Worm (Caenorhabditis elegans) whole organism, late embryonic: Measurements from ENCODE around the gene clec-88.

ENCODE experiments used
- C08G9.2 ChIP-seq: sonication (generic microtip); optimal IDR thresholded peaks from 2 replicates; lab custom pipeline; 2016; ENCODE audit warnings: mild to moderate bottlenecking, missing genetic modification characterization, moderate library complexity, missing compliant biosample characterization
- C38D4.7 ChIP-seq: fragments of 200-800 bp; sonication (Bioruptor generic); optimal IDR thresholded peaks from 2 replicates; lab custom pipeline; 2018; ENCODE audit warnings: mild to moderate bottlenecking, missing genetic modification characterization, moderate library complexity, missing compliant biosample characterization
- F13H6.1 ChIP-seq: sonication (generic microtip); optimal IDR thresholded peaks from 2 replicates; lab custom pipeline; 2016; ENCODE audit warnings: missing genetic modification characterization, missing compliant biosample characterization
- K09A11.1 ChIP-seq: sonication (generic microtip); optimal IDR thresholded peaks from 2 replicates; lab custom pipeline; 2017; ENCODE audit warnings: antibody characterized with exemption, mild to moderate bottlenecking, missing genetic modification characterization, missing compliant biosample characterization; ENCODE audit not compliant: insufficient read depth
- ahr-1 ChIP-seq: sonication (generic microtip); optimal IDR thresholded peaks from 2 replicates; lab custom pipeline; 2016; ENCODE audit warnings: missing genetic modification characterization, missing compliant biosample characterization
- ama-1 ChIP-seq: fragments of 150-350 bp; optimal IDR thresholded peaks from 2 replicates; lab custom pipeline; 2014
- ceh-14 ChIP-seq: sonication (generic microtip); optimal IDR thresholded peaks from 2 replicates; lab custom pipeline; 2016; ENCODE audit warnings: missing genotype, missing genetic modification characterization, missing compliant biosample characterization
- ceh-18 ChIP-seq: sonication (generic microtip); optimal IDR thresholded peaks from 2 replicates; lab custom pipeline; 2016; ENCODE audit warnings: missing genetic modification characterization, missing compliant biosample characterization
- ceh-19 ChIP-seq: fragments of 200-800 bp; sonication (Bioruptor generic); optimal IDR thresholded peaks from 2 replicates; lab custom pipeline; 2018; ENCODE audit warnings: mild to moderate bottlenecking, missing genetic modification characterization, missing compliant biosample characterization
- ceh-24 ChIP-seq: sonication (generic microtip); optimal IDR thresholded peaks from 2 replicates; lab custom pipeline; 2016; ENCODE audit warnings: mild to moderate bottlenecking, missing genetic modification characterization, missing compliant biosample characterization
- ceh-30 ChIP-seq: fragments of 150-350 bp; optimal IDR thresholded peaks from 2 replicates; lab custom pipeline; 2014; ENCODE audit warnings: missing biosample characterization, missing genetic modification characterization
- ceh-31 ChIP-seq: sonication (generic microtip); optimal IDR thresholded peaks from 2 replicates; lab custom pipeline; 2016; ENCODE audit warnings: missing genetic modification characterization, missing compliant biosample characterization
- ceh-45 ChIP-seq: fragments of 200-800 bp; sonication (Bioruptor generic); IDR thresholded peaks from 2 replicates; pipeline ENCODE4 v1.3.6; 2022; ENCODE audit warnings: missing genetic modification reagents, missing genetic modification characterization, missing compliant biosample characterization
- ceh-48 ChIP-seq: sonication (generic microtip); optimal IDR thresholded peaks from 2 replicates; lab custom pipeline; 2016; ENCODE audit warnings: missing genetic modification characterization, inconsistent platforms, missing compliant biosample characterization
- ceh-6 ChIP-seq: fragments of 200-800 bp; sonication (Bioruptor generic); optimal IDR thresholded peaks from 2 replicates; lab custom pipeline; 2018; ENCODE audit warnings: mild to moderate bottlenecking, missing genetic modification characterization, missing compliant biosample characterization
- ceh-9 ChIP-seq: sonication (generic microtip); optimal IDR thresholded peaks from 2 replicates; lab custom pipeline; 2016; ENCODE audit warnings: mild to moderate bottlenecking, missing genetic modification characterization, inconsistent platforms, missing compliant biosample characterization
- elt-2 ChIP-seq: sonication (generic microtip); optimal IDR thresholded peaks from 2 replicates; lab custom pipeline; 2016; ENCODE audit warnings: missing genetic modification reagents, missing genetic modification characterization, missing compliant biosample characterization
- elt-4 ChIP-seq: sonication (generic microtip); optimal IDR thresholded peaks from 2 replicates; lab custom pipeline; 2016; ENCODE audit warnings: missing genetic modification characterization, missing compliant biosample characterization
- ets-4 ChIP-seq: sonication (generic microtip); optimal IDR thresholded peaks from 2 replicates; lab custom pipeline; 2016; ENCODE audit warnings: missing genetic modification characterization, missing compliant biosample characterization
- fax-1 ChIP-seq: sonication (generic microtip); optimal IDR thresholded peaks from 2 replicates; lab custom pipeline; 2016; ENCODE audit warnings: missing genotype, missing genetic modification characterization, missing compliant biosample characterization
- fkh-6 ChIP-seq: sonication (generic microtip); optimal IDR thresholded peaks from 2 replicates; lab custom pipeline; 2016; ENCODE audit warnings: missing genetic modification characterization, missing compliant biosample characterization
- gmeb-2 ChIP-seq: sonication (generic microtip); optimal IDR thresholded peaks from 2 replicates; lab custom pipeline; 2016; ENCODE audit warnings: missing genetic modification characterization, inconsistent platforms, missing compliant biosample characterization
- hlh-15 ChIP-seq: sonication (generic microtip); optimal IDR thresholded peaks from 2 replicates; lab custom pipeline; 2016; ENCODE audit warnings: missing genetic modification characterization, missing compliant biosample characterization
- hlh-6 ChIP-seq: sonication (generic microtip); optimal IDR thresholded peaks from 2 replicates; lab custom pipeline; 2016; ENCODE audit warnings: missing genotype, missing genetic modification characterization, missing compliant biosample characterization
- lim-6 ChIP-seq: sonication (generic microtip); optimal IDR thresholded peaks from 2 replicates; lab custom pipeline; 2016; ENCODE audit warnings: missing genetic modification characterization, missing compliant biosample characterization
- nfya-1 ChIP-seq: sonication (generic microtip); optimal IDR thresholded peaks from 2 replicates; lab custom pipeline; 2017; ENCODE audit warnings: missing genetic modification characterization, mild to moderate bottlenecking, missing compliant biosample characterization, antibody characterized with exemption, moderate library complexity
- nhr-11 ChIP-seq: fragments of 150-350 bp; optimal IDR thresholded peaks from 2 replicates; lab custom pipeline; 2014; ENCODE audit warnings: missing biosample characterization, missing genetic modification characterization
- nhr-232 ChIP-seq: sonication (generic microtip); optimal IDR thresholded peaks from 2 replicates; lab custom pipeline; 2016; ENCODE audit warnings: missing genetic modification characterization, missing compliant biosample characterization
- npax-4 ChIP-seq: sonication (generic microtip); optimal IDR thresholded peaks from 2 replicates; lab custom pipeline; 2016; ENCODE audit warnings: missing genetic modification characterization, missing compliant biosample characterization
- odd-2 ChIP-seq: sonication (generic microtip); optimal IDR thresholded peaks from 2 replicates; lab custom pipeline; 2017; ENCODE audit warnings: antibody characterized with exemption, mild to moderate bottlenecking, missing genetic modification characterization, missing compliant biosample characterization
- pha-2 ChIP-seq: sonication (generic microtip); optimal IDR thresholded peaks from 2 replicates; lab custom pipeline; 2017; ENCODE audit warnings: mild to moderate bottlenecking, missing genetic modification characterization, missing compliant biosample characterization
- pros-1 ChIP-seq: fragments of 150-350 bp; optimal IDR thresholded peaks from 2 replicates; lab custom pipeline; 2014; ENCODE audit warnings: missing biosample characterization, missing genetic modification reagents, missing genetic modification characterization
- ref-2 ChIP-seq: sonication (generic microtip); optimal IDR thresholded peaks from 2 replicates; lab custom pipeline; 2016; ENCODE audit warnings: missing genetic modification characterization, missing compliant biosample characterization
- rnt-1 ChIP-seq: sonication (generic microtip); optimal IDR thresholded peaks from 2 replicates; lab custom pipeline; 2016; ENCODE audit warnings: missing genetic modification characterization, missing compliant biosample characterization
- sox-4 ChIP-seq: sonication (generic microtip); optimal IDR thresholded peaks from 2 replicates; lab custom pipeline; 2017; ENCODE audit warnings: mild to moderate bottlenecking, missing genetic modification characterization, inconsistent platforms, missing compliant biosample characterization
- syd-9 ChIP-seq: sonication (generic microtip); optimal IDR thresholded peaks from 2 replicates; lab custom pipeline; 2016; ENCODE audit warnings: mild to moderate bottlenecking, missing genetic modification characterization, moderate library complexity, missing compliant biosample characterization
- tbx-2 ChIP-seq: sonication (generic microtip); optimal IDR thresholded peaks from 2 replicates; lab custom pipeline; 2016; ENCODE audit warnings: missing genetic modification characterization, missing compliant biosample characterization
- tbx-7 ChIP-seq: sonication (generic microtip); optimal IDR thresholded peaks from 2 replicates; lab custom pipeline; 2016; ENCODE audit warnings: missing genotype, missing genetic modification characterization, missing compliant biosample characterization
- ttx-3 ChIP-seq: sonication (generic microtip); optimal IDR thresholded peaks from 2 replicates; lab custom pipeline; 2016; ENCODE audit warnings: missing genetic modification reagents, missing genetic modification characterization, missing compliant biosample characterization
- unc-3 ChIP-seq, 2 experiments: fragments of 200-800 bp in 1 of 2; sonication (Bioruptor generic) in 1 of 2; sonication (generic microtip) in 1 of 2; conservative IDR thresholded peaks in 1 of 2; optimal IDR thresholded peaks in 1 of 2; 2 replicates each; pipeline versions ENCODE4 v1.3.6 to Lab custom; 2016 to 2022; ENCODE audit warnings: missing compliant biosample characterization in 2 of 2, missing genetic modification characterization in 2 of 2, missing genetic modification reagents in 1 of 2
- unc-42 ChIP-seq: sonication (generic microtip); optimal IDR thresholded peaks from 2 replicates; lab custom pipeline; 2016; ENCODE audit warnings: missing genotype, missing genetic modification characterization, missing compliant biosample characterization
- zip-5 ChIP-seq: sonication (generic microtip); optimal IDR thresholded peaks from 2 replicates; lab custom pipeline; 2016; ENCODE audit warnings: missing genetic modification characterization, missing compliant biosample characterization
- ztf-16 ChIP-seq: sonication (generic microtip); optimal IDR thresholded peaks from 2 replicates; lab custom pipeline; 2017; ENCODE audit warnings: missing genetic modification characterization, missing compliant biosample characterization

Gene clec-88

ce11 chrII:6358905-6359304, 6.6 kb upstream of the clec-88 start, which contains the start of gene C32D5.12:
Gene C32D5.12, minus strand, starts transcription at chrII:6359005.
- TF ChIP-seq ceh-31 (tag; lab: Kevin White, UChicago) (no peak), tbx-2 (tag; lab: Kevin White, UChicago) (no peak), tbx-7 (tag; lab: Kevin White, UChicago) (no peak)
- TF ChIP-seq, all 69 proteins: peak for 0

DNA sequence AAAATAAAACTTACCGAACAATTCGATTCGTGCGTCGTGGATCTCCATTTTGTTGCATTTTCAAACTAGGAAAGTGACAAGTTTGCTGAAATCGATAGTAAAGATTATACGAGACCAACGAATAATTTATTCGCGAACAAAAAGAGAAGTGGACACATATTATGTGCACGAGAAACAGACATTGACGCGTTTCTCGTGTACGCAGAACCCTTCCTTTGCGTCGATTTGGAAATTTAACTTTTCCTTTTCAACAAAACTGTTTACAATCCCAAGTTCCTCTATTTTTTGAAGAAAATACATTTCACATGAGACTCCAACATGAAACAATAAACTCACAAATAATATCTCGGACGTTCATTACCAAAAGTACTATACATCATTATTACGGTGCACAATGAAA, 4.7 kb upstream of the clec-88 start, which contains the start of gene K10B2.4:
K10B2.4 (minus strand) TSS at position 138 of the 400 bp plus-strand sequence.
- TF ChIP-seq ceh-18 (tag; lab: Kevin White, UChicago) (peak; percentile 32), zip-5 (tag; lab: Kevin White, UChicago) (no peak), unc-42 (tag; lab: Kevin White, UChicago) (no peak), ceh-6 (GFP tag; lab: Kevin White, UChicago) (peak; percentile 29), rnt-1 (tag; lab: Kevin White, UChicago) (no peak), ceh-14 (tag; lab: Kevin White, UChicago) (peak; percentile 29), nfya-1 (tag; lab: Kevin White, UChicago) (peak; percentile 49), ztf-16 (no peak), gmeb-2 (tag; lab: Kevin White, UChicago) (no peak), nhr-11 (tag; lab: Kevin White, UChicago) (no peak), ceh-31 (tag; lab: Kevin White, UChicago) (peak; percentile 30), ama-1 (no peak), tbx-2 (tag; lab: Kevin White, UChicago) (peak; percentile 49), F13H6.1 (tag; lab: Kevin White, UChicago) (no peak), nhr-232 (tag; lab: Kevin White, UChicago) (no peak), K09A11.1 (tag; lab: Kevin White, UChicago) (no peak)

ce11 chrII:6366696-6367095, 1.2 kb downstream of the clec-88 start, which contains the start of gene ctsa-4.1:
Gene ctsa-4.1, plus strand, starts transcription at chrII:6366996.
- no peak for TF ChIP-seq sox-4
- TF ChIP-seq ceh-30, result no peak
- TF ChIP-seq fax-1 (tag; lab: Kevin White, UChicago), result no peak
- TF ChIP-seq lim-6 (tag; lab: Kevin White, UChicago), result no peak
- no peak for TF ChIP-seq F13H6.1 (tag; lab: Kevin White, UChicago)
- TF ChIP-seq syd-9, result no peak
- TF ChIP-seq C38D4.7 (GFP tag; lab: Kevin White, UChicago), result no peak
- TF ChIP-seq nhr-232 (tag; lab: Kevin White, UChicago), result no peak
- TF ChIP-seq C08G9.2 (tag; lab: Kevin White, UChicago), result no peak
- no peak for TF ChIP-seq ceh-45 (GFP tag; lab: Robert Waterston, UW)

- peak; percentile 78 for TF ChIP-seq ceh-31 (tag; lab: Kevin White, UChicago)
- TF ChIP-seq ceh-19, result no peak
- peak; percentile 52 for TF ChIP-seq ets-4 (tag; lab: Kevin White, UChicago)
- no peak for TF ChIP-seq pros-1 (tag; lab: Kevin White, UChicago)
- TF ChIP-seq hlh-15 (tag; lab: Kevin White, UChicago), result no peak
- TF ChIP-seq lim-6 (tag; lab: Kevin White, UChicago), result no peak
- TF ChIP-seq hlh-6, result no peak
- no peak for TF ChIP-seq unc-3 (GFP tag; conservative IDR thresholded peaks at IDR 0.05; lab: Robert Waterston, UW)
- no peak for TF ChIP-seq unc-3 (tag; optimal IDR thresholded peaks at IDR 0.05; lab: Kevin White, UChicago)
- no peak for TF ChIP-seq ceh-30
- peak; percentile 75 for TF ChIP-seq nfya-1 (tag; lab: Kevin White, UChicago)
- TF ChIP-seq ama-1, result no peak
- peak; percentile 71 for TF ChIP-seq tbx-2 (tag; lab: Kevin White, UChicago)
- peak; percentile 40 for TF ChIP-seq ref-2
- no peak for TF ChIP-seq ahr-1 (tag; lab: Kevin White, UChicago)
- TF ChIP-seq sox-4, result no peak
- TF ChIP-seq ttx-3, result no peak
- TF ChIP-seq fkh-6 (tag; lab: Kevin White, UChicago), result no peak
- TF ChIP-seq ceh-14 (tag; lab: Kevin White, UChicago), result no peak
- peak; percentile 48 for TF ChIP-seq ceh-48 (tag; lab: Kevin White, UChicago)
- TF ChIP-seq ceh-9 (tag; lab: Kevin White, UChicago), result no peak
- no peak for TF ChIP-seq C08G9.2 (tag; lab: Kevin White, UChicago)
- no peak for TF ChIP-seq elt-2 (tag; lab: Kevin White, UChicago)
- TF ChIP-seq nhr-11 (tag; lab: Kevin White, UChicago), result no peak
- TF ChIP-seq unc-42 (tag; lab: Kevin White, UChicago), result peak; percentile 96
- no peak for TF ChIP-seq elt-4 (tag; lab: Kevin White, UChicago)
- TF ChIP-seq rnt-1 (tag; lab: Kevin White, UChicago), result peak; percentile 26
- no peak for TF ChIP-seq ztf-16
- no peak for TF ChIP-seq ceh-24 (tag; lab: Kevin White, UChicago)
- TF ChIP-seq zip-5 (tag; lab: Kevin White, UChicago), result no peak
- TF ChIP-seq odd-2 (tag; lab: Kevin White, UChicago), result no peak
- no peak for TF ChIP-seq nhr-232 (tag; lab: Kevin White, UChicago)
- no peak for TF ChIP-seq npax-4 (tag; lab: Kevin White, UChicago)
- TF ChIP-seq syd-9, result no peak
- TF ChIP-seq pha-2, result no peak
These were observed 4.6 kb downstream of the clec-88 start for ce11 chrII:6370110-6370509.
